Fruit fly (Drosophila melanogaster) whole organism, prepupa: ENCODE results near the gene cnir.

Experiments used
- Blimp-1 ChIP-seq: fragments of 200-800 bp; sonication (Bioruptor generic); optimal IDR thresholded peaks from 3 replicates; lab custom pipeline; 2017; ENCODE audit warnings: missing biosample characterization, missing genetic modification characterization, mild to moderate bottlenecking, moderate library complexity, missing genetic modification reagents
- CG11294 ChIP-seq: fragments of 200-800 bp; sonication (Bioruptor generic); IDR thresholded peaks from 2 replicates; pipeline ENCODE4 v1.3.6; 2022; ENCODE audit warnings: missing biosample characterization, missing genetic modification characterization
- CG11902 ChIP-seq: fragments of 200-800 bp; sonication (Bioruptor generic); optimal IDR thresholded peaks from 3 replicates; lab custom pipeline; 2016; ENCODE audit warnings: missing biosample characterization, missing genetic modification characterization
- CG15336 ChIP-seq: fragments of 200-800 bp; sonication (Bioruptor generic); IDR thresholded peaks from 2 replicates; pipeline ENCODE4 v1.3.6; 2022; ENCODE audit warnings: missing biosample characterization, missing genetic modification characterization
- CG1621 ChIP-seq: fragments of 200-800 bp; sonication (Bioruptor generic); optimal IDR thresholded peaks from 3 replicates; lab custom pipeline; 2018; ENCODE audit warnings: missing biosample characterization, mild to moderate bottlenecking, missing genetic modification characterization
- CG31627 ChIP-seq: fragments of 200-800 bp; sonication (Bioruptor generic); optimal IDR thresholded peaks from 3 replicates; lab custom pipeline; 2016; ENCODE audit warnings: missing biosample characterization, missing genetic modification characterization
- CG34406 ChIP-seq: fragments of 200-800 bp; sonication (Bioruptor generic); optimal IDR thresholded peaks from 3 replicates; lab custom pipeline; 2016; ENCODE audit warnings: missing biosample characterization, missing genetic modification characterization
- CG4318 ChIP-seq: fragments of 200-800 bp; sonication (Bioruptor generic); optimal IDR thresholded peaks from 3 replicates; lab custom pipeline; 2017; ENCODE audit warnings: missing biosample characterization, mild to moderate bottlenecking, missing genetic modification characterization
- CG6163 ChIP-seq: fragments of 200-800 bp; sonication (Bioruptor generic); IDR thresholded peaks from 3 replicates; pipeline ENCODE4 v1.3.6; 2022; ENCODE audit warnings: missing biosample characterization, missing genetic modification characterization
- CG6276 ChIP-seq: fragments of 200-800 bp; sonication (Bioruptor generic); optimal IDR thresholded peaks from 2 replicates; lab custom pipeline; 2017; ENCODE audit warnings: missing biosample characterization, mild to moderate bottlenecking, missing genetic modification characterization
- CG6792 ChIP-seq: fragments of 200-800 bp; sonication (Bioruptor generic); optimal IDR thresholded peaks from 3 replicates; lab custom pipeline; 2016; ENCODE audit warnings: missing biosample characterization, missing genetic modification characterization
- CG6808 ChIP-seq: fragments of 200-800 bp; sonication (Bioruptor generic); optimal IDR thresholded peaks from 3 replicates; lab custom pipeline; 2017; ENCODE audit warnings: missing biosample characterization, missing genetic modification characterization, mild to moderate bottlenecking, moderate library complexity, missing genetic modification reagents
- CG6854 ChIP-seq: fragments of 200-800 bp; sonication (Bioruptor generic); optimal IDR thresholded peaks from 2 replicates; lab custom pipeline; 2017; ENCODE audit warnings: missing biosample characterization, mild to moderate bottlenecking, missing genetic modification characterization
- CG8319 ChIP-seq: fragments of 200-800 bp; sonication (Bioruptor generic); optimal IDR thresholded peaks from 3 replicates; lab custom pipeline; 2016; ENCODE audit warnings: missing biosample characterization, missing genetic modification characterization
- CG9139 ChIP-seq: fragments of 200-800 bp; sonication (Bioruptor generic); optimal IDR thresholded peaks from 3 replicates; lab custom pipeline; 2017; ENCODE audit warnings: missing biosample characterization, mild to moderate bottlenecking, missing genetic modification characterization
- Eip75B ChIP-seq: fragments of 200-800 bp; sonication (Bioruptor generic); optimal IDR thresholded peaks from 3 replicates; lab custom pipeline; 2016; ENCODE audit warnings: missing biosample characterization, missing genetic modification characterization
- Eip78C ChIP-seq: fragments of 200-800 bp; sonication (Bioruptor generic); peaks from one replicate; lab custom pipeline; 2016; ENCODE audit warnings: missing biosample characterization, missing genetic modification characterization
- Eip93F ChIP-seq: fragments of 200-800 bp; sonication (Bioruptor generic); optimal IDR thresholded peaks from 2 replicates; lab custom pipeline; 2016; ENCODE audit warnings: missing biosample characterization, mild to moderate bottlenecking, missing genetic modification characterization
- Ets21C ChIP-seq: fragments of 200-800 bp; sonication (Bioruptor generic); optimal IDR thresholded peaks from 3 replicates; lab custom pipeline; 2016; ENCODE audit warnings: missing biosample characterization, missing genetic modification characterization
- Ets96B ChIP-seq: fragments of 200-800 bp; optimal IDR thresholded peaks from 2 replicates; lab custom pipeline; 2019; ENCODE audit warnings: missing biosample characterization, mild to moderate bottlenecking, missing genetic modification characterization, moderate library complexity
- Gug ChIP-seq: fragments of 200-800 bp; sonication (Bioruptor generic); IDR thresholded peaks from 2 replicates; pipeline ENCODE4 v1.3.6; 2022; ENCODE audit warnings: missing biosample characterization, missing genetic modification characterization
- Hr38 ChIP-seq: sonication (Bioruptor generic); optimal IDR thresholded peaks from 2 replicates; lab custom pipeline; 2016; ENCODE audit warnings: missing biosample characterization, missing genetic modification characterization
- Hr39 ChIP-seq: fragments of 200-800 bp; sonication (Bioruptor generic); optimal IDR thresholded peaks from 2 replicates; lab custom pipeline; 2016; ENCODE audit warnings: missing biosample characterization, missing genetic modification characterization
- Hr4 ChIP-seq: fragments of 200-800 bp; sonication (Bioruptor generic); optimal IDR thresholded peaks from 3 replicates; lab custom pipeline; 2016; ENCODE audit warnings: missing biosample characterization, missing genetic modification characterization
- Lpt ChIP-seq: fragments of 200-800 bp; sonication (Bioruptor generic); optimal IDR thresholded peaks from 3 replicates; lab custom pipeline; 2016; ENCODE audit warnings: missing biosample characterization, missing genetic modification characterization
- OdsH ChIP-seq: fragments of 200-800 bp; sonication (Bioruptor generic); optimal IDR thresholded peaks from 3 replicates; lab custom pipeline; 2016; ENCODE audit warnings: missing biosample characterization, missing genetic modification characterization
- Smox ChIP-seq: fragments of 200-800 bp; sonication (Bioruptor generic); optimal IDR thresholded peaks from 3 replicates; lab custom pipeline; 2016; ENCODE audit warnings: missing biosample characterization, missing genetic modification characterization
- Sox102F ChIP-seq: fragments of 200-800 bp; sonication (Bioruptor generic); optimal IDR thresholded peaks from 2 replicates; lab custom pipeline; 2016; ENCODE audit warnings: missing biosample characterization, mild to moderate bottlenecking, missing genetic modification characterization
- Sox14 ChIP-seq: fragments of 200-800 bp; sonication (Bioruptor generic); optimal IDR thresholded peaks from 3 replicates; lab custom pipeline; 2016; ENCODE audit warnings: missing biosample characterization, missing genetic modification characterization
- Sox15 ChIP-seq: fragments of 200-800 bp; sonication (Bioruptor generic); optimal IDR thresholded peaks from 3 replicates; lab custom pipeline; 2016; ENCODE audit warnings: missing biosample characterization, missing genetic modification characterization
- acj6 ChIP-seq: fragments of 200-800 bp; sonication (Bioruptor generic); optimal IDR thresholded peaks from 3 replicates; lab custom pipeline; 2016; ENCODE audit warnings: missing biosample characterization, missing genetic modification characterization
- dac ChIP-seq: fragments of 200-800 bp; sonication (Bioruptor generic); optimal IDR thresholded peaks from 2 replicates; lab custom pipeline; 2017; ENCODE audit warnings: missing biosample characterization, mild to moderate bottlenecking, missing genetic modification characterization
- dsx ChIP-seq: fragments of 200-800 bp; optimal IDR thresholded peaks from 3 replicates; lab custom pipeline; 2019; ENCODE audit warnings: missing biosample characterization, mild to moderate bottlenecking, missing genetic modification characterization, moderate library complexity; ENCODE audit not compliant: poor library complexity, severe bottlenecking
- eg ChIP-seq: fragments of 200-800 bp; sonication (Bioruptor generic); IDR thresholded peaks from 3 replicates; pipeline ENCODE4 v1.3.6; 2022; ENCODE audit warnings: missing biosample characterization, missing genetic modification characterization
- esn ChIP-seq: fragments of 200-800 bp; sonication (Bioruptor generic); optimal IDR thresholded peaks from 2 replicates; lab custom pipeline; 2016; ENCODE audit warnings: missing biosample characterization, mild to moderate bottlenecking, missing genetic modification characterization, moderate library complexity
- fd59A ChIP-seq: fragments of 200-800 bp; sonication (Bioruptor generic); optimal IDR thresholded peaks from 2 replicates; lab custom pipeline; 2017; ENCODE audit warnings: missing biosample characterization, mild to moderate bottlenecking, missing genetic modification characterization, missing genetic modification reagents
- fd85E ChIP-seq: fragments of 200-800 bp; sonication (Bioruptor generic); optimal IDR thresholded peaks from 3 replicates; lab custom pipeline; 2016; ENCODE audit warnings: missing biosample characterization, missing genetic modification characterization
- fkh ChIP-seq: fragments of 200-800 bp; sonication (Bioruptor generic); optimal IDR thresholded peaks from 3 replicates; lab custom pipeline; 2017; ENCODE audit warnings: missing biosample characterization, mild to moderate bottlenecking, missing genetic modification characterization, moderate library complexity
- lz ChIP-seq: fragments of 200-800 bp; sonication (Bioruptor generic); optimal IDR thresholded peaks from 3 replicates; lab custom pipeline; 2016; ENCODE audit warnings: missing biosample characterization, missing genetic modification characterization
- net ChIP-seq: fragments of 200-800 bp; sonication (Bioruptor generic); optimal IDR thresholded peaks from 3 replicates; lab custom pipeline; 2016; ENCODE audit warnings: missing biosample characterization, missing genetic modification characterization
- pdm3 ChIP-seq: fragments of 200-800 bp; sonication (Bioruptor generic); optimal IDR thresholded peaks from 3 replicates; lab custom pipeline; 2016; ENCODE audit warnings: missing biosample characterization, missing genetic modification characterization
- spab ChIP-seq: fragments of 200-800 bp; sonication (Bioruptor generic); optimal IDR thresholded peaks from 2 replicates; lab custom pipeline; 2017; ENCODE audit warnings: missing biosample characterization, mild to moderate bottlenecking, missing genetic modification characterization, missing genetic modification reagents
- ss ChIP-seq, 2 experiments: fragments of 200-800 bp; sonication (Bioruptor generic); optimal IDR thresholded peaks; 2 replicates in 1 of 2; 3 replicates in 1 of 2; lab custom pipeline; 2017 to 2018; ENCODE audit warnings: mild to moderate bottlenecking in 2 of 2, missing biosample characterization in 2 of 2, missing genetic modification characterization in 2 of 2, moderate library complexity in 1 of 2
- svp ChIP-seq: fragments of 200-800 bp; sonication (Bioruptor generic); peaks from one replicate; lab custom pipeline; 2016; ENCODE audit warnings: missing biosample characterization, missing genetic modification characterization
- topi ChIP-seq: fragments of 200-800 bp; sonication (Bioruptor generic); optimal IDR thresholded peaks from 3 replicates; lab custom pipeline; 2016; ENCODE audit warnings: missing biosample characterization, missing genetic modification characterization
- vri ChIP-seq: fragments of 200-800 bp; sonication (Bioruptor generic); optimal IDR thresholded peaks from 3 replicates; lab custom pipeline; 2016; ENCODE audit warnings: missing biosample characterization, mild to moderate bottlenecking, missing genetic modification characterization

cnir gene

dm6 chr2L:3078741-3079140, 39.1 kb upstream of the cnir start:
- TF ChIP-seq CG8319 (GFP tag; lab: Kevin White, UChicago) = no peak
- no peak for TF ChIP-seq Hr38 (GFP tag; lab: Kevin White, UChicago)
- no peak for TF ChIP-seq svp (GFP tag; lab: Kevin White, UChicago)
- TF ChIP-seq fd85E (GFP tag; lab: Kevin White, UChicago) = no peak
- TF ChIP-seq ss (GFP tag; optimal IDR thresholded peaks at IDR 0.05; lab: Kevin White, UChicago) = no peak

dm6 chr2L:3059624-3059919, 20.0 kb upstream of the cnir start:
- TF ChIP-seq CG11902 (no peak), Gug (GFP tag; lab: Robert Waterston, UW) (no peak), svp (GFP tag; lab: Kevin White, UChicago) (no peak), fd85E (GFP tag; lab: Kevin White, UChicago) (no peak), Sox14 (GFP tag; lab: Kevin White, UChicago) (no peak), esn (GFP tag; lab: Kevin White, UChicago) (no peak), CG6163 (no peak), Eip75B (no peak), Sox102F (GFP tag; lab: Kevin White, UChicago) (no peak), fd59A (GFP tag; lab: Kevin White, UChicago) (no peak), CG6276 (GFP tag; lab: Kevin White, UChicago) (no peak)
- TF ChIP-seq, all 60 proteins: peak for 0

DNA sequence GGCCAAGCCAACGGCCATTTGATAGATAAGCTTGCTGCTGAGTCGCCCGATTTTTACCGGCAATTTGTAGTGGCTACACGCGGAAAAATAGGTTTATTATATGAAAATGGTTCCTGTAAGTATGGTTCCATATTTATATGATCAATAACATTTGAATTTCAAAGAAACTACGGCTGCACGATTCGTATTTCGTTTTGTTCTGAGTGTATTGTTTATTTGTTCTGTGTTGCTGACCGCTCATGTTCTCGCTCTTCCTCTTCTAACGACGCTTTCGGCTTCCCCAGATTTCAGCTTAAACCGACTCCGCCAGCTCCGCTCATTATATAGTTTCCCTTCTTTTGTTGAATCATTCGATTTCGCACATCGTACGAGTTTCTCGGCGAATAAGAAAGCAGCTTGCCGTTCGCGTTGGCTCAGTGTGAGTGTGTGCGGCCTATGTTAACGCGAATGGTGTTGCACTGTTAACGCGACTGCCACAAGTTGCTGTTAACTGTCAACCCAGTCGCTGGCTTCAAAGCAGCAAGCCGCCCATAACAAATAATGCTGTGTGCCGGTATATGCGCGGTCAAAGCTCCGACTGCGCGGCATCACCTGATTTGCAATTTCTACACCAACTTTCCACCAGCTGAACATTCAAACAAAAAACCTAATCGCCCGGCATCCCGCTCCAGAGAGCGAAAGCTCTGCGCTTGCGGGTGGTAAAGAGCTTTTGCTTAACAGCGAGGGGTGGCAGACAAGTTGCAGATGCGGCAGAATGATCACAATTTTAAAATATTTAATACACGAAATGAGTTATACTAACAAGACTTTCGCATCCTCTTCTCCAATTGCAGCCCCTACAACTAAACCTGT, 19.4 kb upstream of the cnir start:
- TF ChIP-seq Ets96B (tag; lab: Kevin White, UChicago) (no peak), dsx (GFP tag; lab: Kevin White, UChicago) (no peak), Hr39 (GFP tag; lab: Kevin White, UChicago) (peak; percentile 9), CG8319 (GFP tag; lab: Kevin White, UChicago) (no peak), CG1621 (no peak), lz (GFP tag; lab: Kevin White, UChicago) (no peak), Sox14 (GFP tag; lab: Kevin White, UChicago) (no peak), eg (GFP tag; lab: Robert Waterston, UW) (peak; percentile 44), vri (GFP tag; lab: Kevin White, UChicago) (no peak), Eip75B (no peak), acj6 (no peak), spab (no peak), pdm3 (GFP tag; lab: Kevin White, UChicago) (peak; percentile 31), dac (GFP tag; lab: Kevin White, UChicago) (no peak), Sox102F (GFP tag; lab: Kevin White, UChicago) (peak; percentile 36), esn (GFP tag; lab: Kevin White, UChicago) (no peak), Blimp-1 (GFP tag; lab: Kevin White, UChicago) (no peak), CG9139 (GFP tag; lab: Kevin White, UChicago) (no peak), CG11294 (GFP tag; lab: Robert Waterston, UW) (0 out of 2 replicates have a peak, but pooled peaks have one; percentile 16), CG31627 (GFP tag; lab: Kevin White, UChicago) (peak; percentile 16), topi (GFP tag; lab: Kevin White, UChicago) (no peak), CG34406 (GFP tag; lab: Kevin White, UChicago) (no peak), Ets21C (GFP tag; lab: Kevin White, UChicago) (no peak), Eip93F (GFP tag; lab: Kevin White, UChicago) (no peak), net (GFP tag; lab: Kevin White, UChicago) (no peak), Hr38 (GFP tag; lab: Kevin White, UChicago) (no peak), Hr4 (GFP tag; lab: Kevin White, UChicago) (peak; percentile 56), CG6854 (GFP tag; lab: Kevin White, UChicago) (no peak), CG6808 (GFP tag; lab: Kevin White, UChicago) (no peak), OdsH (GFP tag; lab: Kevin White, UChicago) (no peak), CG6792 (GFP tag; lab: Kevin White, UChicago) (no peak), Smox (GFP tag; lab: Kevin White, UChicago) (no peak), Sox15 (GFP tag; lab: Kevin White, UChicago) (no peak), fkh (GFP tag; lab: Kevin White, UChicago) (no peak), CG4318 (GFP tag; lab: Kevin White, UChicago) (no peak), Lpt (no peak), Gug (GFP tag; lab: Robert Waterston, UW) (peak; percentile 29; the same call in 1 of the 2 replicates), CG15336 (GFP tag; lab: Robert Waterston, UW) (peak; percentile 51), Eip78C (GFP tag; lab: Kevin White, UChicago) (peak; percentile 73)
